Fruit fly (Drosophila melanogaster) whole organism, prepupa: ENCODE measurements around the gene CG33271.

Experiments
- CG10631 ChIP-seq: fragments of 200-800 bp; sonication (Bioruptor generic); optimal IDR thresholded peaks from 2 replicates; lab custom pipeline; 2016; ENCODE audit warnings: missing biosample characterization, missing genetic modification characterization
- CG10669 ChIP-seq: fragments of 200-800 bp; sonication (Bioruptor generic); optimal IDR thresholded peaks from 3 replicates; lab custom pipeline; 2018; ENCODE audit warnings: missing biosample characterization, mild to moderate bottlenecking, missing genetic modification characterization, moderate library complexity
- CG11294 ChIP-seq: fragments of 200-800 bp; sonication (Bioruptor generic); IDR thresholded peaks from 2 replicates; pipeline ENCODE4 v1.3.6; 2022; ENCODE audit warnings: missing biosample characterization, missing genetic modification characterization
- CG11762 ChIP-seq: fragments of 200-800 bp; sonication (Bioruptor generic); optimal IDR thresholded peaks from 3 replicates; lab custom pipeline; 2016; ENCODE audit warnings: missing biosample characterization, missing genetic modification characterization; ENCODE audit not compliant: insufficient read depth
- CG11902 ChIP-seq: fragments of 200-800 bp; sonication (Bioruptor generic); optimal IDR thresholded peaks from 3 replicates; lab custom pipeline; 2016; ENCODE audit warnings: missing biosample characterization, missing genetic modification characterization
- CG15336 ChIP-seq: fragments of 200-800 bp; sonication (Bioruptor generic); IDR thresholded peaks from 2 replicates; pipeline ENCODE4 v1.3.6; 2022; ENCODE audit warnings: missing biosample characterization, missing genetic modification characterization
- CG1621 ChIP-seq: fragments of 200-800 bp; sonication (Bioruptor generic); optimal IDR thresholded peaks from 3 replicates; lab custom pipeline; 2018; ENCODE audit warnings: missing biosample characterization, mild to moderate bottlenecking, missing genetic modification characterization
- CG3032 ChIP-seq: fragments of 200-800 bp; optimal IDR thresholded peaks from 2 replicates; lab custom pipeline; 2019; ENCODE audit warnings: missing biosample characterization, mild to moderate bottlenecking, missing genetic modification characterization, moderate library complexity
- CG34406 ChIP-seq: fragments of 200-800 bp; sonication (Bioruptor generic); optimal IDR thresholded peaks from 3 replicates; lab custom pipeline; 2016; ENCODE audit warnings: missing biosample characterization, missing genetic modification characterization
- CG4318 ChIP-seq: fragments of 200-800 bp; sonication (Bioruptor generic); optimal IDR thresholded peaks from 3 replicates; lab custom pipeline; 2017; ENCODE audit warnings: missing biosample characterization, mild to moderate bottlenecking, missing genetic modification characterization
- CG6163 ChIP-seq: fragments of 200-800 bp; sonication (Bioruptor generic); IDR thresholded peaks from 3 replicates; pipeline ENCODE4 v1.3.6; 2022; ENCODE audit warnings: missing biosample characterization, missing genetic modification characterization
- CG7368 ChIP-seq: fragments of 200-800 bp; sonication (Bioruptor generic); optimal IDR thresholded peaks from 3 replicates; lab custom pipeline; 2016; ENCODE audit warnings: missing biosample characterization, missing genetic modification characterization
- CG8119 ChIP-seq: fragments of 200-800 bp; sonication (Bioruptor generic); IDR thresholded peaks from 3 replicates; pipeline ENCODE4 v1.3.6; 2022; ENCODE audit warnings: missing biosample characterization, missing genetic modification characterization
- CG8319 ChIP-seq: fragments of 200-800 bp; sonication (Bioruptor generic); optimal IDR thresholded peaks from 3 replicates; lab custom pipeline; 2016; ENCODE audit warnings: missing biosample characterization, missing genetic modification characterization
- Eip75B ChIP-seq: fragments of 200-800 bp; sonication (Bioruptor generic); optimal IDR thresholded peaks from 3 replicates; lab custom pipeline; 2016; ENCODE audit warnings: missing biosample characterization, missing genetic modification characterization
- Eip78C ChIP-seq: fragments of 200-800 bp; sonication (Bioruptor generic); peaks from one replicate; lab custom pipeline; 2016; ENCODE audit warnings: missing biosample characterization, missing genetic modification characterization
- Hr39 ChIP-seq: fragments of 200-800 bp; sonication (Bioruptor generic); optimal IDR thresholded peaks from 2 replicates; lab custom pipeline; 2016; ENCODE audit warnings: missing biosample characterization, missing genetic modification characterization
- Met ChIP-seq: fragments of 200-800 bp; sonication (Bioruptor generic); optimal IDR thresholded peaks from 3 replicates; lab custom pipeline; 2016; ENCODE audit warnings: missing biosample characterization, missing genetic modification characterization
- Smox ChIP-seq: fragments of 200-800 bp; sonication (Bioruptor generic); optimal IDR thresholded peaks from 3 replicates; lab custom pipeline; 2016; ENCODE audit warnings: missing biosample characterization, missing genetic modification characterization
- Sox14 ChIP-seq: fragments of 200-800 bp; sonication (Bioruptor generic); optimal IDR thresholded peaks from 3 replicates; lab custom pipeline; 2016; ENCODE audit warnings: missing biosample characterization, missing genetic modification characterization
- acj6 ChIP-seq: fragments of 200-800 bp; sonication (Bioruptor generic); optimal IDR thresholded peaks from 3 replicates; lab custom pipeline; 2016; ENCODE audit warnings: missing biosample characterization, missing genetic modification characterization
- cyc ChIP-seq: fragments of 200-800 bp; sonication (Bioruptor generic); optimal IDR thresholded peaks from 3 replicates; lab custom pipeline; 2016; ENCODE audit warnings: missing biosample characterization, missing genetic modification characterization
- dac ChIP-seq: fragments of 200-800 bp; sonication (Bioruptor generic); optimal IDR thresholded peaks from 2 replicates; lab custom pipeline; 2017; ENCODE audit warnings: missing biosample characterization, mild to moderate bottlenecking, missing genetic modification characterization
- eg ChIP-seq: fragments of 200-800 bp; sonication (Bioruptor generic); IDR thresholded peaks from 3 replicates; pipeline ENCODE4 v1.3.6; 2022; ENCODE audit warnings: missing biosample characterization, missing genetic modification characterization
- esn ChIP-seq: fragments of 200-800 bp; sonication (Bioruptor generic); optimal IDR thresholded peaks from 2 replicates; lab custom pipeline; 2016; ENCODE audit warnings: missing biosample characterization, mild to moderate bottlenecking, missing genetic modification characterization, moderate library complexity
- fd59A ChIP-seq: fragments of 200-800 bp; sonication (Bioruptor generic); optimal IDR thresholded peaks from 2 replicates; lab custom pipeline; 2017; ENCODE audit warnings: missing biosample characterization, mild to moderate bottlenecking, missing genetic modification characterization, missing genetic modification reagents
- fd85E ChIP-seq: fragments of 200-800 bp; sonication (Bioruptor generic); optimal IDR thresholded peaks from 3 replicates; lab custom pipeline; 2016; ENCODE audit warnings: missing biosample characterization, missing genetic modification characterization
- fkh ChIP-seq: fragments of 200-800 bp; sonication (Bioruptor generic); optimal IDR thresholded peaks from 3 replicates; lab custom pipeline; 2017; ENCODE audit warnings: missing biosample characterization, mild to moderate bottlenecking, missing genetic modification characterization, moderate library complexity
- lz ChIP-seq: fragments of 200-800 bp; sonication (Bioruptor generic); optimal IDR thresholded peaks from 3 replicates; lab custom pipeline; 2016; ENCODE audit warnings: missing biosample characterization, missing genetic modification characterization
- net ChIP-seq: fragments of 200-800 bp; sonication (Bioruptor generic); optimal IDR thresholded peaks from 3 replicates; lab custom pipeline; 2016; ENCODE audit warnings: missing biosample characterization, missing genetic modification characterization
- salr ChIP-seq, 2 experiments: fragments of 200-800 bp; sonication (Bioruptor generic); optimal IDR thresholded peaks; 3 replicates each; lab custom pipeline; 2016 to 2018; ENCODE audit warnings: missing biosample characterization in 2 of 2, missing genetic modification characterization in 2 of 2, mild to moderate bottlenecking in 1 of 2
- ss ChIP-seq, 2 experiments: fragments of 200-800 bp; sonication (Bioruptor generic); optimal IDR thresholded peaks; 2 replicates in 1 of 2; 3 replicates in 1 of 2; lab custom pipeline; 2017 to 2018; ENCODE audit warnings: mild to moderate bottlenecking in 2 of 2, missing biosample characterization in 2 of 2, missing genetic modification characterization in 2 of 2, moderate library complexity in 1 of 2

The CG33271 gene

DNA sequence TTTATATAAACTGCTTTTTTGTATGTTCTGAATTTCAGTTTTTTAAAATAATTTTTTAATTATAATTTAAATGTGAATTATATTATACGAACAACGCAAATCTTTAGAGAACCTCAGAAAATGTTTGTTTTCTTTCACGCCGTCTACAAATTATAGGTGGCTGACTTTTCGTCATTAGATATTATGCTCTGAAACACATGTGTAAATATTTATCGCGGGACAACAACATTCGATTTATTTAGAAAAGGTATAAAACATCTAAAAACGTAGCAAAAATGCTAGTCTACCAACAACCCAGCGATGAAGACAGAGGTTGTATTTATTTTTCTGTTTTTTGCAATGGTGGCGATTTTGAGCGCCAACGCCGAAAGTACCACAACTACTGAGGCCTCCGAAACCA is 32.5 kb upstream of the CG33271 start, which contains the start of gene CG42832:
CG42832 (plus strand) TSS at position 301 of the 400 bp plus-strand sequence.
- no peak for TF ChIP-seq lz (GFP tag; lab: Kevin White, UChicago)
- TF ChIP-seq fkh (GFP tag; lab: Kevin White, UChicago) = peak; percentile 5

DNA sequence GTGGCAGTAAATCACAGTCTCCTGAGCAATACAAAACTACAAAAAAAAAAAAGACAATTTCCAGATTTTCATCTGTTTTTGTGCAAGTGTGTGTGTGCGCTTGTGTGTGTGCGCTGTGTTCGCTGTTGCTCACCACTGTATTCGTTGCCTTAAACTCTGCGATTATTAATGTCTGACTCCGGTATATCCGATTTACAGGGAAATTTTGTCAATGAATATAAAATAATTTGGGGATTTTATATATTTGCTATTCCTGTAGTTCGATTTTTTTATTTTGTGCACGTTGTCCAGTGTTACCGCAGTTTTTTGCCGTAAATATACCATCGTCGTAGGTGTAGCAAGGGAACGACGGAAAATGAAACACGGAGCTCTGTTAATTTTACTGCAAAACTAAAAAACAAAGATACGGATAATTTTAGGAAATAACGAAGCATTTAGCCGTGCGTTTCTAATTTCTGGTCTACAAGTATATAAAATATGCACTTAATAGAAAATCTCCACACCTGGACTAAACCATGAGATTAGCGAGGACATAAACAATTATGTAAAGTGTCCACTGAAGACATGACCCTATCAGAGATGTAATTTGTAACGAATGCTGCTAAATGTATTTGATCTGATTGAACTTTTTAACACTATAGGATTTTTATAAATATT is 32.0 kb upstream of the CG33271 start, which contains the start of gene Duba:
Duba (minus strand) TSS at position 313 of the 657 bp plus-strand sequence.
- TF ChIP-seq Eip78C = peak; percentile 71
- peak; percentile 99 for TF ChIP-seq CG1621 (tag; lab: Kevin White, UChicago)
- TF ChIP-seq CG7368 (GFP tag; lab: Kevin White, UChicago) = no peak
- peak in 1 of 2 experiments; percentile 38 for TF ChIP-seq ss (GFP tag; optimal IDR thresholded peaks at IDR 0.05; lab: Kevin White, UChicago)
- TF ChIP-seq Sox14 = peak; percentile 9
- TF ChIP-seq CG11902 (GFP tag; lab: Kevin White, UChicago) = no peak
- no peak for TF ChIP-seq Smox (GFP tag; lab: Kevin White, UChicago)
- TF ChIP-seq CG15336 (GFP tag; lab: Robert Waterston, UW) = 0 out of 2 replicates have a peak, but pooled peaks have one; percentile 44
- TF ChIP-seq Hr39 (GFP tag; lab: Kevin White, UChicago) = no peak
- no peak for TF ChIP-seq CG10631
- no peak for TF ChIP-seq fd85E (GFP tag; lab: Kevin White, UChicago)
- TF ChIP-seq Eip75B (GFP tag; lab: Kevin White, UChicago) = no peak
- TF ChIP-seq esn (GFP tag; lab: Kevin White, UChicago) = no peak

DNA sequence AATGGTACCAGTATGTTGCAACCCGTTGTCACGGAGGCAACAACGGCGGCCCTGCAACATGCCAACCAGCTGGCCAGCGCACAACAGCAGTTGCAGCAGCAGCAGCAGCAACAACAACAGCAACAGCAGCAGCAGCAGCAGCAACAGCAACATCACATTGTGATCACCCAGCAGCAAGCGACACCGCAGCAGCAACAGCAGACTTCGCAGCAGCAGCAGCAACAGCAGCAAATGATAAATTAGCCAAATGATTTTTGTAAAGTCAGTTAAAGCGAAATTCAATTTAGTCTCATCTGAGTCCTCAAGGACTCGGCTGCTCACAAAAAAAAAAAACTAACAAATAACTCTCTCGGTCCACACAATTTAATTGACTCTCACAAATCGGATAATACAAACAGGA is 26.9 kb upstream of the CG33271 start:
- TF ChIP-seq ss (GFP tag; optimal IDR thresholded peaks at IDR 0.05; lab: Kevin White, UChicago) = no peak

DNA sequence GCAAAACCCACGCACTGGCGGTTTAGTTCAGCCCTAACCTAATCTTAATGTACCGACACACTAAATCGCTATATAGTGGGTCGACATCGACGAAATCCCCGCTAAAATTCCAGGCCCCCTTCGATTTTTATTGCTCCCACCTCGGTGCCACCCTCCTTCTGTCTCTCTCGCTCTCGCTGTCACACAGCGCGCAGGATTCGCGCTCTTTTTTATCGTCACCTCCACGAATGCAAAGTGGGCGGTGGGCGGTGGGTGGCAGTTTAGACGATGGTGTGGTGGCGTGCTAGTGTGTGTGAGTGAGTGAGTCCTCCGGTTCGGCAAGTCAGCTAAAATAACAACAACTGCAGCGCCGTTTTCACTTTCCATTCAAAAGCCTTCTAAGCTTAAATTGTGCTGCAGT is 24.7 kb upstream of the CG33271 start:
- TF ChIP-seq CG7368 (GFP tag; lab: Kevin White, UChicago) (peak; percentile 72), cyc (no peak), fd59A (GFP tag; lab: Kevin White, UChicago) (no peak)

DNA sequence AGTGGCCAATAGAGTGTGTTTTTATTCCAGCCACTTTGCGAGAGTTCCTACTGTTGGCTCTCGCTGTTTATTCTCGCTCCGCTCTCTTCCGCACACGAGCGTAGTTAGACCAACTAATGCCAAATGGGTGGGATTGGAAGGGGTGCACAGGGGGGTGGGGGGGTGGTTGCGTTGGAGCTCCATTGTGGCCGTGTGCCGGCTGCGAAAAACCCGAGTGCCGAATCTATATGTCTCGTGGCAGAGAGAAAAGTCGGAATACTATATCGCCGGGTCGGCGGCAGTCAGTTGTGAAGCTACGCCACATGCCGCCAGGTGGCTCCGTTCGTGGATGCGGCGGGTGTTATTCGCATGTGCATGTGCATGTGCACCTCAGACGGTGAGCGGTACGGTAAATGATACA is 23.8 kb upstream of the CG33271 start:
- TF ChIP-seq CG8119 (GFP tag; lab: Robert Waterston, UW) = no peak
- TF ChIP-seq CG7368 (GFP tag; lab: Kevin White, UChicago) = peak; percentile 50
- TF ChIP-seq eg (GFP tag; lab: Robert Waterston, UW) = 0 out of 3 replicates have a peak, but pooled peaks have one; percentile 28
- no peak for TF ChIP-seq salr (GFP tag; optimal IDR thresholded peaks at IDR 0.05; lab: Kevin White, UChicago)
- no peak for TF ChIP-seq CG11762 (GFP tag; lab: Kevin White, UChicago)
- TF ChIP-seq dac (GFP tag; lab: Kevin White, UChicago) = no peak
- 0 out of 3 replicates have a peak, but pooled peaks have one; percentile 27 for TF ChIP-seq CG6163
- TF ChIP-seq, all 60 proteins: peak for 3

DNA sequence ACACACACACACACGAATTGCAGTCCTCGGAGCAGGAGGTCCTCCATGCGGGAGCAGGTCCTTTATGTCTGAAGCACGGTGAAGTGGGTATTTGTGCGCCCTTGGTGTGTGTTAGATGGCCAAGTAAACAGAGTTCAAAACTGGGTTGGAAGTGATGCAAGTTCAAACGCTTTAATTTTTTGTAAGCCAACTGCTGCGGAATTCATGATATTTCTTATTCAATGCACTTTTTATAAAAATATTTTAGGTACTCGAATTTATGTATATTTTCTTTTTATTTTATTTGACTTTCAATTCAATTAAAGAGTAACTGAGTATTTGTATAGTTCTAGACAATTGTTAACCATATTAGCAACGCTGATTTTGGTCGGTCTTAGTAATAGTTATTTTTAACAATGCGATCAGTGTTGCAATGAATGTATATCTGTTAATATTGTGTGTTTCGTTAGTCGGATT is 22.7 kb upstream of the CG33271 start, which contains the start of the genes CG14137 and CG46394:
CG14137 (minus strand) TSS at position 101 of the 456 bp plus-strand sequence.
CG46394 (plus strand) TSS at position 406 of the 456 bp plus-strand sequence.
- TF ChIP-seq acj6 = no peak
- TF ChIP-seq CG3032 (tag; lab: Kevin White, UChicago) = no peak
- TF ChIP-seq Met = no peak
- no peak for TF ChIP-seq CG1621 (tag; lab: Kevin White, UChicago)
- no peak for TF ChIP-seq cyc
- TF ChIP-seq CG4318 = no peak
- TF ChIP-seq net (GFP tag; lab: Kevin White, UChicago) = no peak
- no peak for TF ChIP-seq CG6163
- no peak for TF ChIP-seq CG11294 (GFP tag; lab: Robert Waterston, UW)
- TF ChIP-seq Eip78C = no peak
- no peak for TF ChIP-seq salr (GFP tag; optimal IDR thresholded peaks at IDR 0.05; lab: Kevin White, UChicago)
- TF ChIP-seq CG10669 (GFP tag; lab: Kevin White, UChicago) = no peak
- no peak for TF ChIP-seq CG34406 (GFP tag; lab: Kevin White, UChicago)
- no peak for TF ChIP-seq CG8319 (GFP tag; lab: Kevin White, UChicago)
